Worm (Caenorhabditis elegans) whole organism, young adult: ENCODE results near the gene Y46G5A.47.
A peak's percentile ranks its signal among the peaks of the same experiment; 100 is the strongest.

ENCODE experiments used
- B0019.2 ChIP-seq: fragments of 200-800 bp; sonication (Bioruptor generic); conservative IDR thresholded peaks from 2 replicates; pipeline ENCODE4 v1.3.6; 2022; ENCODE audit warnings: missing genetic modification reagents, missing genetic modification characterization, missing compliant biosample characterization
- B0336.3 ChIP-seq: fragments of 200-800 bp; sonication (Bioruptor generic); IDR thresholded peaks from 2 replicates; pipeline ENCODE4 v1.3.6; 2022; ENCODE audit warnings: missing genetic modification characterization, missing compliant biosample characterization
- C17E4.6 ChIP-seq: fragments of 200-800 bp; sonication (Bioruptor generic); IDR thresholded peaks from 2 replicates; pipeline ENCODE4 v1.3.6; 2022; ENCODE audit warnings: missing genetic modification reagents, missing genetic modification characterization, missing compliant biosample characterization
- D2030.7 ChIP-seq: fragments of 200-800 bp; sonication (Bioruptor generic); IDR thresholded peaks from 2 replicates; pipeline ENCODE4 v1.3.6; 2022; ENCODE audit warnings: missing genetic modification reagents, missing genetic modification characterization, missing compliant biosample characterization
- F22D6.2 ChIP-seq: sonication (generic microtip); optimal IDR thresholded peaks from 2 replicates; lab custom pipeline; 2016; ENCODE audit warnings: mild to moderate bottlenecking, missing genetic modification characterization, missing compliant biosample characterization
- F33H1.4 ChIP-seq: fragments of 200-800 bp; sonication (Bioruptor generic); IDR thresholded peaks from 2 replicates; pipeline ENCODE4 v1.3.6; 2022; ENCODE audit warnings: missing genetic modification reagents, missing genetic modification characterization, missing compliant biosample characterization
- F37B4.10 ChIP-seq: fragments of 200-800 bp; sonication (Bioruptor generic); IDR thresholded peaks from 2 replicates; pipeline ENCODE4 v1.3.6; 2022; ENCODE audit warnings: missing genetic modification characterization, missing compliant biosample characterization
- F49E8.2 ChIP-seq: sonication (generic microtip); optimal IDR thresholded peaks from 3 replicates; lab custom pipeline; 2017; ENCODE audit warnings: missing genetic modification characterization, mild to moderate bottlenecking, missing compliant biosample characterization, antibody characterized with exemption, moderate library complexity; ENCODE audit not compliant: insufficient read depth
- Y53G8AR.9 ChIP-seq: fragments of 200-800 bp; sonication (Bioruptor generic); conservative IDR thresholded peaks from 2 replicates; pipeline ENCODE4 v1.3.6; 2022; ENCODE audit warnings: missing genetic modification reagents, missing genetic modification characterization, missing compliant biosample characterization
- Y95B8A.8 ChIP-seq: fragments of 200-800 bp; sonication (Bioruptor generic); IDR thresholded peaks from 2 replicates; pipeline ENCODE4 v1.3.6; 2022; ENCODE audit warnings: missing genetic modification reagents, missing genetic modification characterization, missing compliant biosample characterization
- akir-1 ChIP-seq: fragments of 200-800 bp; sonication (Bioruptor generic); optimal IDR thresholded peaks from 2 replicates; lab custom pipeline; 2018; ENCODE audit warnings: mild to moderate bottlenecking, missing genetic modification characterization, moderate library complexity, missing compliant biosample characterization
- attf-3 ChIP-seq: fragments of 200-800 bp; sonication (Bioruptor generic); conservative IDR thresholded peaks from 2 replicates; pipeline ENCODE4 v1.3.6; 2022; ENCODE audit warnings: missing genetic modification reagents, missing genetic modification characterization, missing compliant biosample characterization
- attf-5 ChIP-seq: fragments of 200-800 bp; sonication (Bioruptor generic); optimal IDR thresholded peaks from 2 replicates; lab custom pipeline; 2018; ENCODE audit warnings: mild to moderate bottlenecking, missing genetic modification characterization, missing compliant biosample characterization
- ceh-27 ChIP-seq: fragments of 200-800 bp; sonication (Bioruptor generic); optimal IDR thresholded peaks from 2 replicates; lab custom pipeline; 2018; ENCODE audit warnings: mild to moderate bottlenecking, missing genetic modification characterization, moderate library complexity, missing compliant biosample characterization
- ceh-79 ChIP-seq: sonication (generic microtip); optimal IDR thresholded peaks from 2 replicates; lab custom pipeline; 2017; ENCODE audit warnings: mild to moderate bottlenecking, missing genetic modification characterization, missing compliant biosample characterization
- ceh-91 ChIP-seq: fragments of 200-800 bp; sonication (Bioruptor generic); IDR thresholded peaks from 2 replicates; pipeline ENCODE4 v1.3.6; 2022; ENCODE audit warnings: missing genetic modification reagents, missing genetic modification characterization, missing compliant biosample characterization
- dox-1 ChIP-seq: fragments of 200-800 bp; sonication (Bioruptor generic); IDR thresholded peaks from 2 replicates; pipeline ENCODE4 v1.3.6; 2022; ENCODE audit warnings: missing genetic modification reagents, missing genetic modification characterization, missing compliant biosample characterization
- efl-1 ChIP-seq: fragments of 150-350 bp; optimal IDR thresholded peaks from 2 replicates; lab custom pipeline; 2014; ENCODE audit warnings: missing biosample characterization, missing genetic modification reagents, missing genetic modification characterization
- egrh-3 ChIP-seq: fragments of 200-800 bp; sonication (Bioruptor generic); IDR thresholded peaks from 2 replicates; pipeline ENCODE4 v1.3.6; 2022; ENCODE audit warnings: missing genetic modification reagents, missing genetic modification characterization, missing compliant biosample characterization
- ekl-4 ChIP-seq: fragments of 200-800 bp; sonication (Bioruptor generic); IDR thresholded peaks from 2 replicates; pipeline ENCODE4 v1.3.6; 2022; ENCODE audit warnings: missing genetic modification reagents, missing genetic modification characterization, missing compliant biosample characterization
- him-1 ChIP-seq: sonication (generic microtip); optimal IDR thresholded peaks from 2 replicates; lab custom pipeline; 2016; ENCODE audit warnings: missing genotype, missing genetic modification reagents, missing genetic modification characterization, missing compliant biosample characterization
- hmg-1.2 ChIP-seq: fragments of 200-800 bp; sonication (Bioruptor generic); IDR thresholded peaks from 2 replicates; pipeline ENCODE4 v1.3.6; 2022; ENCODE audit warnings: missing genetic modification reagents, missing genetic modification characterization, missing compliant biosample characterization
- hrde-1 ChIP-seq: sonication (generic microtip); optimal IDR thresholded peaks from 2 replicates; lab custom pipeline; 2016; ENCODE audit warnings: missing genetic modification characterization, mild to moderate bottlenecking, missing compliant biosample characterization, moderate library complexity, missing genotype, missing genetic modification reagents, borderline replicate concordance
- hsf-1 ChIP-seq: fragments of 200-800 bp; sonication (Bioruptor generic); IDR thresholded peaks from 2 replicates; pipeline ENCODE4 v1.3.6; 2022; ENCODE audit warnings: missing genetic modification reagents, missing genetic modification characterization, missing compliant biosample characterization
- lag-1 ChIP-seq: fragments of 200-800 bp; sonication (Bioruptor generic); IDR thresholded peaks from 2 replicates; pipeline ENCODE4 v1.3.6; 2022; ENCODE audit warnings: missing genetic modification reagents, missing genetic modification characterization, missing compliant biosample characterization
- lin-35 ChIP-seq, 3 experiments: fragments of 150-350 bp in 2 of 3; sonication (generic microtip) in 1 of 3; optimal IDR thresholded peaks; 2 replicates each; lab custom pipeline; 2014 to 2018; ENCODE audit warnings: missing biosample characterization in 3 of 3, missing genetic modification characterization in 3 of 3, missing genetic modification reagents in 3 of 3
- lin-40 ChIP-seq: sonication (generic microtip); optimal IDR thresholded peaks from 2 replicates; lab custom pipeline; 2016; ENCODE audit warnings: missing genetic modification characterization, mild to moderate bottlenecking, missing compliant biosample characterization, missing genotype, missing genetic modification reagents
- lin-54 ChIP-seq: fragments of 200-800 bp; sonication (Bioruptor generic); optimal IDR thresholded peaks from 2 replicates; lab custom pipeline; 2018; ENCODE audit warnings: mild to moderate bottlenecking, missing genetic modification characterization, missing compliant biosample characterization
- lsl-1 ChIP-seq: fragments of 200-800 bp; sonication (Bioruptor generic); optimal IDR thresholded peaks from 2 replicates; lab custom pipeline; 2018; ENCODE audit warnings: mild to moderate bottlenecking, missing genetic modification characterization, moderate library complexity, missing compliant biosample characterization
- madf-3 ChIP-seq: fragments of 200-800 bp; sonication (Bioruptor generic); IDR thresholded peaks from 2 replicates; pipeline ENCODE4 v1.3.6; 2022; ENCODE audit warnings: missing genetic modification reagents, missing genetic modification characterization, missing compliant biosample characterization
- mcd-1 ChIP-seq: fragments of 200-800 bp; sonication (Bioruptor generic); IDR thresholded peaks from 2 replicates; pipeline ENCODE4 v1.3.6; 2022; ENCODE audit warnings: missing genetic modification reagents, missing genetic modification characterization, missing compliant biosample characterization
- mel-28 ChIP-seq: sonication (generic microtip); optimal IDR thresholded peaks from 2 replicates; lab custom pipeline; 2016; ENCODE audit warnings: borderline replicate concordance, mild to moderate bottlenecking, missing genetic modification characterization, missing compliant biosample characterization
- nfya-2 ChIP-seq: fragments of 200-800 bp; sonication (Bioruptor generic); IDR thresholded peaks from 2 replicates; pipeline ENCODE4 v1.3.6; 2022; ENCODE audit warnings: missing genetic modification reagents, missing genetic modification characterization, missing compliant biosample characterization
- nfyb-1 ChIP-seq: fragments of 200-800 bp; sonication (Bioruptor generic); IDR thresholded peaks from 2 replicates; pipeline ENCODE4 v1.3.6; 2022; ENCODE audit warnings: missing genetic modification reagents, missing genetic modification characterization, missing compliant biosample characterization
- nhr-27 ChIP-seq: fragments of 200-800 bp; sonication (Bioruptor generic); optimal IDR thresholded peaks from 2 replicates; lab custom pipeline; 2018; ENCODE audit warnings: mild to moderate bottlenecking, missing genetic modification characterization, moderate library complexity, missing compliant biosample characterization
- pbrm-1 ChIP-seq: fragments of 200-800 bp; sonication (Bioruptor generic); IDR thresholded peaks from 2 replicates; pipeline ENCODE4 v1.3.6; 2022; ENCODE audit warnings: missing genetic modification reagents, missing genetic modification characterization, missing compliant biosample characterization
- rcor-1 ChIP-seq: fragments of 200-800 bp; sonication (Bioruptor generic); IDR thresholded peaks from 2 replicates; pipeline ENCODE4 v1.3.6; 2022; ENCODE audit warnings: missing genetic modification reagents, missing genetic modification characterization, missing compliant biosample characterization
- snpc-1.1 ChIP-seq: sonication (generic microtip); optimal IDR thresholded peaks from 2 replicates; lab custom pipeline; 2017; ENCODE audit warnings: missing genetic modification characterization, mild to moderate bottlenecking, missing compliant biosample characterization, antibody characterized with exemption, moderate library complexity, missing genotype, missing genetic modification reagents; ENCODE audit not compliant: insufficient read depth
- snpc-1.3 ChIP-seq: sonication (generic microtip); optimal IDR thresholded peaks from 2 replicates; lab custom pipeline; 2017; ENCODE audit warnings: missing genetic modification characterization, mild to moderate bottlenecking, missing compliant biosample characterization, antibody characterized with exemption, moderate library complexity, missing genotype, missing genetic modification reagents; ENCODE audit not compliant: insufficient read depth
- snpc-4 ChIP-seq, 5 experiments: fragments of 150-350 bp in 1 of 5; sonication (generic microtip) in 4 of 5; optimal IDR thresholded peaks; 2 replicates each; lab custom pipeline; 2014 to 2018; ENCODE audit warnings: missing genetic modification characterization in 5 of 5, missing biosample characterization in 3 of 5, antibody characterized with exemption in 2 of 5, mild to moderate bottlenecking in 2 of 5, missing compliant biosample characterization in 2 of 5, missing genotype in 2 of 5, moderate library complexity in 2 of 5, missing genetic modification reagents in 1 of 5
- tbp1 ChIP-seq: fragments of 200-800 bp; sonication (Bioruptor generic); optimal IDR thresholded peaks from 2 replicates; lab custom pipeline; 2018; ENCODE audit warnings: mild to moderate bottlenecking, missing genetic modification characterization, missing compliant biosample characterization
- tlf-1 ChIP-seq: fragments of 200-800 bp; sonication (Bioruptor generic); optimal IDR thresholded peaks from 2 replicates; lab custom pipeline; 2018; ENCODE audit warnings: mild to moderate bottlenecking, missing genetic modification characterization, missing compliant biosample characterization
- unc-130 ChIP-seq: sonication (generic microtip); optimal IDR thresholded peaks from 2 replicates; lab custom pipeline; 2016; ENCODE audit warnings: missing genetic modification reagents, missing genetic modification characterization, missing compliant biosample characterization
- xnd-1 ChIP-seq: sonication (generic microtip); optimal IDR thresholded peaks from 2 replicates; lab custom pipeline; 2016; ENCODE audit warnings: missing genotype, missing genetic modification reagents, missing genetic modification characterization, missing compliant biosample characterization
- ztf-28 ChIP-seq: fragments of 200-800 bp; sonication (Bioruptor generic); IDR thresholded peaks from 2 replicates; pipeline ENCODE4 v1.3.6; 2022; ENCODE audit warnings: missing genetic modification reagents, missing genetic modification characterization, missing compliant biosample characterization
- ztf-6 ChIP-seq: fragments of 200-800 bp; sonication (Bioruptor generic); IDR thresholded peaks from 2 replicates; pipeline ENCODE4 v1.3.6; 2022; ENCODE audit warnings: missing genetic modification reagents, missing genetic modification characterization, missing compliant biosample characterization

Gene Y46G5A.47

ce11 chrII:12799927-12800522 is 5.1 kb downstream of the Y46G5A.47 start:
- TF ChIP-seq snpc-1.1 (tag; lab: Kevin White, UChicago) (peak; percentile 52), attf-5 (GFP tag; lab: Kevin White, UChicago) (peak; percentile 14), dox-1 (GFP tag; lab: Robert Waterston, UW) (peak; percentile 71), xnd-1 (peak; percentile 90), ceh-27 (GFP tag; lab: Kevin White, UChicago) (no peak), nfya-2 (GFP tag; lab: Robert Waterston, UW) (no peak), ztf-28 (GFP tag; lab: Robert Waterston, UW) (peak; percentile 79; the same call in 1 of the 2 replicates), hmg-1.2 (GFP tag; lab: Robert Waterston, UW) (peak; percentile 54), lin-40 (peak; percentile 7), rcor-1 (GFP tag; lab: Robert Waterston, UW) (peak; percentile 81), ceh-91 (GFP tag; lab: Robert Waterston, UW) (peak; percentile 89), F37B4.10 (GFP tag; lab: Robert Waterston, UW) (no peak), snpc-1.3 (tag; lab: Kevin White, UChicago) (peak; percentile 50), madf-3 (0 out of 2 replicates have a peak, but pooled peaks have one; percentile 57), lag-1 (no peak), Y53G8AR.9 (GFP tag; lab: Robert Waterston, UW) (no peak), mcd-1 (GFP tag; lab: Robert Waterston, UW) (peak; percentile 97), attf-3 (GFP tag; lab: Robert Waterston, UW) (0 out of 2 replicates have a peak, but pooled peaks have one; percentile 57), F22D6.2 (tag; lab: Kevin White, UChicago) (no peak), lin-54 (GFP tag; lab: Kevin White, UChicago) (peak; percentile 98), ztf-6 (no peak), snpc-4 (GFP tag; optimal IDR thresholded peaks at IDR 0.05; lab: Kevin White, UChicago) (no peak), snpc-4 (tag; optimal IDR thresholded peaks at IDR 0.05; lab: Kevin White, UChicago) (peak in 2 of 4 experiments; percentile 32 to 47), ekl-4 (peak; percentile 77), C17E4.6 (0 out of 2 replicates have a peak, but pooled peaks have one; percentile 33), pbrm-1 (GFP tag; lab: Robert Waterston, UW) (peak; percentile 44), tbp1 (peak; percentile 28), F33H1.4 (GFP tag; lab: Robert Waterston, UW) (peak; percentile 84), akir-1 (GFP tag; lab: Kevin White, UChicago) (no peak), ceh-79 (tag; lab: Kevin White, UChicago) (no peak), unc-130 (GFP tag; lab: Kevin White, UChicago) (peak; percentile 38), lin-35 (GFP tag; optimal IDR thresholded peaks at IDR 0.05; lab: Kevin White, UChicago) (peak; percentile 26 to 68 (median 49)), him-1 (peak; percentile 66), D2030.7 (GFP tag; lab: Robert Waterston, UW) (peak; percentile 90), B0336.3 (GFP tag; lab: Robert Waterston, UW) (peak; percentile 54), hrde-1 (tag; lab: Kevin White, UChicago) (peak; percentile 56), egrh-3 (GFP tag; lab: Robert Waterston, UW) (no peak), B0019.2 (peak; percentile 52), F49E8.2 (tag; lab: Kevin White, UChicago) (peak; percentile 49), efl-1 (GFP tag; lab: Kevin White, UChicago) (peak; percentile 98), tlf-1 (peak; percentile 38), lsl-1 (peak; percentile 97), nhr-27 (tag; lab: Kevin White, UChicago) (no peak), mel-28 (tag; lab: Kevin White, UChicago) (no peak), hsf-1 (peak; percentile 79), nfyb-1 (GFP tag; lab: Robert Waterston, UW) (peak; percentile 62; the same call in 1 of the 2 replicates), Y95B8A.8 (GFP tag; lab: Robert Waterston, UW) (0 out of 2 replicates have a peak, but pooled peaks have one; percentile 4)
